Worm (Caenorhabditis elegans) whole organism, young adult: ENCODE measurements around the gene Y39A1A.9.
A peak's percentile ranks its signal among the peaks of the same experiment; 100 is the strongest.

Experiments
- F39B2.1 ChIP-seq: fragments of 200-800 bp; sonication (Bioruptor generic); IDR thresholded peaks from 2 replicates; pipeline ENCODE4 v1.3.6; 2022; ENCODE audit warnings: missing genetic modification reagents, missing genetic modification characterization, missing compliant biosample characterization
- K12H6.12 ChIP-seq: fragments of 200-800 bp; sonication (Bioruptor generic); optimal IDR thresholded peaks from 2 replicates; lab custom pipeline; 2018; ENCODE audit warnings: mild to moderate bottlenecking, missing genetic modification characterization, missing compliant biosample characterization
- Y79H2A.3 ChIP-seq: fragments of 200-800 bp; sonication (Bioruptor generic); conservative IDR thresholded peaks from 2 replicates; pipeline ENCODE4 v1.3.6; 2022; ENCODE audit warnings: missing genetic modification reagents, missing genetic modification characterization, missing compliant biosample characterization
- ceh-58 ChIP-seq: fragments of 200-800 bp; sonication (Bioruptor generic); IDR thresholded peaks from 2 replicates; pipeline ENCODE4 v1.3.6; 2022; ENCODE audit warnings: missing genetic modification characterization, missing compliant biosample characterization
- ceh-91 ChIP-seq: fragments of 200-800 bp; sonication (Bioruptor generic); IDR thresholded peaks from 2 replicates; pipeline ENCODE4 v1.3.6; 2022; ENCODE audit warnings: missing genetic modification reagents, missing genetic modification characterization, missing compliant biosample characterization
- lin-26 ChIP-seq: fragments of 200-800 bp; sonication (Bioruptor generic); IDR thresholded peaks from 2 replicates; pipeline ENCODE4 v1.3.6; 2022; ENCODE audit warnings: missing genetic modification reagents, missing genetic modification characterization, missing compliant biosample characterization
- lin-54 ChIP-seq: fragments of 200-800 bp; sonication (Bioruptor generic); optimal IDR thresholded peaks from 2 replicates; lab custom pipeline; 2018; ENCODE audit warnings: mild to moderate bottlenecking, missing genetic modification characterization, missing compliant biosample characterization
- lsl-1 ChIP-seq: fragments of 200-800 bp; sonication (Bioruptor generic); optimal IDR thresholded peaks from 2 replicates; lab custom pipeline; 2018; ENCODE audit warnings: mild to moderate bottlenecking, missing genetic modification characterization, moderate library complexity, missing compliant biosample characterization
- lsy-27 ChIP-seq: sonication (generic microtip); optimal IDR thresholded peaks from 2 replicates; lab custom pipeline; 2017; ENCODE audit warnings: missing genetic modification characterization, mild to moderate bottlenecking, missing compliant biosample characterization, antibody characterized with exemption, missing genotype, borderline replicate concordance; ENCODE audit not compliant: insufficient read depth
- madf-3 ChIP-seq: fragments of 200-800 bp; sonication (Bioruptor generic); IDR thresholded peaks from 2 replicates; pipeline ENCODE4 v1.3.6; 2022; ENCODE audit warnings: missing genetic modification reagents, missing genetic modification characterization, missing compliant biosample characterization
- nhr-27 ChIP-seq: fragments of 200-800 bp; sonication (Bioruptor generic); optimal IDR thresholded peaks from 2 replicates; lab custom pipeline; 2018; ENCODE audit warnings: mild to moderate bottlenecking, missing genetic modification characterization, moderate library complexity, missing compliant biosample characterization
- nhr-90 ChIP-seq: sonication (generic microtip); optimal IDR thresholded peaks from 2 replicates; lab custom pipeline; 2016; ENCODE audit warnings: missing genotype, mild to moderate bottlenecking, missing genetic modification characterization, missing compliant biosample characterization
- snpc-4 ChIP-seq, 5 experiments: fragments of 150-350 bp in 1 of 5; sonication (generic microtip) in 4 of 5; optimal IDR thresholded peaks; 2 replicates each; lab custom pipeline; 2014 to 2018; ENCODE audit warnings: missing genetic modification characterization in 5 of 5, missing biosample characterization in 3 of 5, antibody characterized with exemption in 2 of 5, mild to moderate bottlenecking in 2 of 5, missing compliant biosample characterization in 2 of 5, missing genotype in 2 of 5, moderate library complexity in 2 of 5, missing genetic modification reagents in 1 of 5
- zfh-2 ChIP-seq: fragments of 200-800 bp; sonication (Bioruptor generic); conservative IDR thresholded peaks from 2 replicates; pipeline ENCODE4 v1.3.6; 2022; ENCODE audit warnings: missing genetic modification reagents, missing genetic modification characterization, missing compliant biosample characterization

The Y39A1A.9 gene

DNA sequence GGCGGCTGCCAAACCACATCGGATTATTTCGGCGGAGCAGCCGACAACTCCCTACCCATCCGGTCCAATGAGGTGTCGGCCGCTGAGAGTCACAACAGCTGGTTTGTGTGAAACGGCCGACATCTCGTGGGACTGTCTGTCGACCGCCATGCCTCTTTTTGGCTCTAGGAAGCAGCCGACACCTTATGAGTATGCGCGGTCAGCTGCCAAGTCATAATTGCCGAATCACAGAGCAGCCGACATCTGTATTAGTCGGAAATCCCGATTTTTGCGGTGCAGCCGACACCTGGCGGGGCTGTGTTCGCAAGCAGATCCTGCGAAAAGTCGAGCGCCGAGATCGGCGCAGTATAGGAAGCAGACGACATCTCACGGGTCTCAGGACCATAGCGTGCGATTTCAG is 41.2 kb downstream of the Y39A1A.9 start:
- TF ChIP-seq K12H6.12 (tag; lab: Kevin White, UChicago) = no peak
- peak; percentile 76 for TF ChIP-seq zfh-2 (GFP tag; lab: Robert Waterston, UW)
- TF ChIP-seq lsl-1 (GFP tag; lab: Kevin White, UChicago) = no peak
- no peak for TF ChIP-seq nhr-90 (tag; lab: Kevin White, UChicago)
- TF ChIP-seq lsy-27 (tag; lab: Kevin White, UChicago) = no peak
- TF ChIP-seq F39B2.1 = no peak
- no peak for TF ChIP-seq lin-54 (GFP tag; lab: Kevin White, UChicago)
- peak; percentile 49 for TF ChIP-seq snpc-4 (GFP tag; optimal IDR thresholded peaks at IDR 0.05; lab: Kevin White, UChicago)
- no peak for TF ChIP-seq snpc-4 (tag; optimal IDR thresholded peaks at IDR 0.05; lab: Kevin White, UChicago)
- TF ChIP-seq ceh-58 = no peak

ce11 chrIII:10586243-10586642 is 47.1 kb downstream of the Y39A1A.9 start, which contains the start of gene Y45F3A.5:
Gene Y45F3A.5, minus strand, starts transcription at chrIII:10586343.
- no peak for TF ChIP-seq Y79H2A.3 (GFP tag; lab: Robert Waterston, UW)

- TF ChIP-seq lin-26 (0 out of 2 replicates have a peak, but pooled peaks have one; percentile 25), ceh-91 (GFP tag; lab: Robert Waterston, UW) (no peak)
- TF ChIP-seq, all 124 proteins: peak for 1
These were observed 49.8 kb downstream of the Y39A1A.9 start for ce11 chrIII:10583483-10583882.

DNA sequence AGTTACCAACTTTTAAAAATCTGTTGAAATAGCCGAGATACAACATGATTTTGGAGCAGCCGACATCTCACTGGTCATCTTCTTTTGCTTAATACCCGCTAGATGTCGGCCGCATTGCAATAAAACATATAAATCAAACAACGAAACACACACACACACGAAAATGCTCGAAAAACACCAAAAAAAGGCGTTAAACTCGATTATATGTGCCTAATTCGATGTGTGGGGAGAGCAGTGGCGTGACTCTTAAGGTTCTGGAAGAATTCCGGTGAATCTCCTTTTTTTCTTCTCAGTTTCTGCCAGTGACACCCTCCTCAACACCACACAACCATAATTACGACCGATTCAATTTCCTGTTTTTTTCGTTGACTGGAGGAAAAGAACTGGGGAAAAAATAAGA is 53.1 kb downstream of the Y39A1A.9 start:
- TF ChIP-seq snpc-4 (GFP tag; optimal IDR thresholded peaks at IDR 0.05; lab: Kevin White, UChicago) = no peak
- peak in 2 of 4 experiments; percentile 36 to 69 for TF ChIP-seq snpc-4 (tag; optimal IDR thresholded peaks at IDR 0.05; lab: Kevin White, UChicago)
- no peak for TF ChIP-seq nhr-27 (tag; lab: Kevin White, UChicago)
- no peak for TF ChIP-seq madf-3 (GFP tag; lab: Robert Waterston, UW)
- TF ChIP-seq, all 124 proteins: peak for 1
